Worm (Caenorhabditis elegans) whole organism, L3 larva: Measurements from ENCODE around the gene dct-6.

ENCODE experiments used
- R02D3.7 ChIP-seq: fragments of 150-350 bp; optimal IDR thresholded peaks from 2 replicates; lab custom pipeline; 2014; ENCODE audit warnings: missing biosample characterization, missing genetic modification characterization
- ZK546.5 ChIP-seq: sonication (generic microtip); optimal IDR thresholded peaks from 2 replicates; lab custom pipeline; 2017; ENCODE audit warnings: missing biosample characterization, missing genetic modification characterization
- ama-1 ChIP-seq: fragments of 150-350 bp; optimal IDR thresholded peaks from 2 replicates; lab custom pipeline; 2018
- ceh-16 ChIP-seq: sonication (generic microtip); optimal IDR thresholded peaks from 2 replicates; lab custom pipeline; 2017; ENCODE audit warnings: missing biosample characterization, missing genetic modification characterization
- daf-12 ChIP-seq: fragments of 150-350 bp; optimal IDR thresholded peaks from 2 replicates; lab custom pipeline; 2014; ENCODE audit warnings: missing biosample characterization, missing genetic modification reagents, missing genetic modification characterization
- egl-27 ChIP-seq: sonication (generic microtip); optimal IDR thresholded peaks from 4 replicates; lab custom pipeline; 2017; ENCODE audit warnings: missing biosample characterization, missing genetic modification reagents, missing genetic modification characterization
- egl-5 ChIP-seq: fragments of 150-350 bp; optimal IDR thresholded peaks from 2 replicates; lab custom pipeline; 2017; ENCODE audit warnings: missing biosample characterization, missing genetic modification reagents, missing genetic modification characterization, inconsistent platforms
- elt-2 ChIP-seq: sonication (generic microtip); optimal IDR thresholded peaks from 2 replicates; lab custom pipeline; 2016; ENCODE audit warnings: missing genetic modification reagents, mild to moderate bottlenecking, missing genetic modification characterization, missing compliant biosample characterization
- elt-3 ChIP-seq, 3 experiments: fragments of 150-350 bp in 1 of 3; sonication (generic microtip) in 2 of 3; optimal IDR thresholded peaks; 2 replicates in 2 of 3; 4 replicates in 1 of 3; lab custom pipeline; 2014 to 2017; ENCODE audit warnings: missing biosample characterization in 3 of 3, missing genetic modification characterization in 3 of 3
- eor-1 ChIP-seq, 2 experiments: fragments of 150-350 bp; optimal IDR thresholded peaks; 2 replicates each; lab custom pipeline; 2014 to 2018; ENCODE audit warnings: missing biosample characterization in 2 of 2, missing genetic modification characterization in 2 of 2
- fkh-10 ChIP-seq: sonication (generic microtip); optimal IDR thresholded peaks from 2 replicates; lab custom pipeline; 2017; ENCODE audit warnings: missing biosample characterization, missing genetic modification reagents, missing genetic modification characterization
- fkh-2 ChIP-seq: fragments of 150-350 bp; optimal IDR thresholded peaks from 2 replicates; lab custom pipeline; 2014; ENCODE audit warnings: missing biosample characterization, missing genetic modification reagents, missing genetic modification characterization
- fos-1 ChIP-seq: fragments of 150-350 bp; optimal IDR thresholded peaks from 2 replicates; lab custom pipeline; 2014; ENCODE audit warnings: missing biosample characterization, missing genetic modification characterization
- hmg-11 ChIP-seq: sonication (generic microtip); optimal IDR thresholded peaks from 2 replicates; lab custom pipeline; 2016; ENCODE audit warnings: missing genetic modification characterization, missing compliant biosample characterization
- lsy-12 ChIP-seq: sonication (generic microtip); optimal IDR thresholded peaks from 2 replicates; lab custom pipeline; 2016; ENCODE audit warnings: mild to moderate bottlenecking, missing genetic modification characterization, missing compliant biosample characterization
- nfya-1 ChIP-seq: sonication (generic microtip); optimal IDR thresholded peaks from 2 replicates; lab custom pipeline; 2017; ENCODE audit warnings: missing genetic modification characterization, mild to moderate bottlenecking, missing compliant biosample characterization, antibody characterized with exemption, moderate library complexity; ENCODE audit not compliant: insufficient read depth
- nhr-11 ChIP-seq: fragments of 150-350 bp; optimal IDR thresholded peaks from 2 replicates; lab custom pipeline; 2014; ENCODE audit warnings: missing biosample characterization, missing genetic modification characterization
- nhr-12 ChIP-seq: fragments of 150-350 bp; optimal IDR thresholded peaks from 2 replicates; lab custom pipeline; 2014; ENCODE audit warnings: missing biosample characterization, missing genetic modification characterization
- nhr-23 ChIP-seq: fragments of 150-350 bp; optimal IDR thresholded peaks from 2 replicates; lab custom pipeline; 2014; ENCODE audit warnings: missing biosample characterization, missing genetic modification reagents, missing genetic modification characterization
- nhr-237 ChIP-seq: fragments of 150-350 bp; optimal IDR thresholded peaks from 2 replicates; lab custom pipeline; 2014; ENCODE audit warnings: missing biosample characterization, missing genetic modification characterization
- nhr-25 ChIP-seq: sonication (generic microtip); optimal IDR thresholded peaks from 2 replicates; lab custom pipeline; 2017; ENCODE audit warnings: missing biosample characterization, missing genetic modification characterization
- nhr-43 ChIP-seq: sonication (generic microtip); optimal IDR thresholded peaks from 2 replicates; lab custom pipeline; 2016; ENCODE audit warnings: mild to moderate bottlenecking, missing genetic modification characterization, missing compliant biosample characterization; ENCODE audit not compliant: poor library complexity, severe bottlenecking
- nhr-67 ChIP-seq: fragments of 150-350 bp; optimal IDR thresholded peaks from 2 replicates; lab custom pipeline; 2014; ENCODE audit warnings: missing biosample characterization, missing genetic modification characterization
- nhr-76 ChIP-seq: fragments of 150-350 bp; sonication (generic microtip); optimal IDR thresholded peaks from 5 replicates; lab custom pipeline; 2014; ENCODE audit warnings: missing biosample characterization, missing genetic modification characterization
- nhr-77 ChIP-seq: fragments of 150-350 bp; optimal IDR thresholded peaks from 2 replicates; lab custom pipeline; 2014; ENCODE audit warnings: missing biosample characterization, missing genetic modification characterization
- pha-4 ChIP-seq: fragments of 150-350 bp; optimal IDR thresholded peaks from 2 replicates; lab custom pipeline; 2014; ENCODE audit warnings: missing biosample characterization, missing genetic modification reagents, missing genetic modification characterization
- pqm-1 ChIP-seq: fragments of 150-350 bp; optimal IDR thresholded peaks from 2 replicates; lab custom pipeline; 2017; ENCODE audit warnings: missing biosample characterization, missing genetic modification characterization, inconsistent platforms
- sea-2 ChIP-seq: fragments of 150-350 bp; sonication (generic microtip); optimal IDR thresholded peaks from 4 replicates; lab custom pipeline; 2014; ENCODE audit warnings: missing biosample characterization, missing genetic modification reagents, missing genetic modification characterization
- skn-1 ChIP-seq: fragments of 150-350 bp; optimal IDR thresholded peaks from 2 replicates; lab custom pipeline; 2014; ENCODE audit warnings: missing biosample characterization, missing genetic modification characterization
- snpc-4 ChIP-seq: fragments of 150-350 bp; optimal IDR thresholded peaks from 2 replicates; lab custom pipeline; 2014; ENCODE audit warnings: missing biosample characterization, missing genetic modification characterization
- tbx-2 ChIP-seq: sonication (generic microtip); optimal IDR thresholded peaks from 2 replicates; lab custom pipeline; 2016; ENCODE audit warnings: mild to moderate bottlenecking, missing genetic modification characterization, missing compliant biosample characterization
- unc-39 ChIP-seq: sonication (generic microtip); optimal IDR thresholded peaks from 4 replicates; lab custom pipeline; 2017; ENCODE audit warnings: missing biosample characterization, missing genetic modification characterization
- unc-62 ChIP-seq: fragments of 150-350 bp; sonication (generic microtip); optimal IDR thresholded peaks from 4 replicates; lab custom pipeline; 2014; ENCODE audit warnings: missing biosample characterization, missing genetic modification reagents, missing genetic modification characterization
- zag-1 ChIP-seq: fragments of 150-350 bp; optimal IDR thresholded peaks from 2 replicates; lab custom pipeline; 2014; ENCODE audit warnings: missing biosample characterization, missing genetic modification characterization
- ztf-11 ChIP-seq: fragments of 150-350 bp; optimal IDR thresholded peaks from 2 replicates; lab custom pipeline; 2014; ENCODE audit warnings: missing biosample characterization, missing genetic modification characterization
- ztf-4 ChIP-seq: fragments of 150-350 bp; optimal IDR thresholded peaks from 2 replicates; lab custom pipeline; 2014; ENCODE audit warnings: missing biosample characterization, missing genetic modification characterization

The dct-6 gene

ce11 chrIII:5953913-5954290, 12.3 kb upstream of the dct-6 start:
- TF ChIP-seq nhr-77 (tag; lab: Kevin White, UChicago) = no peak
- TF ChIP-seq ama-1 (lab: Kevin White, UChicago) = no peak
- TF ChIP-seq skn-1 = no peak
- no peak for TF ChIP-seq nhr-67
- TF ChIP-seq nfya-1 (tag; lab: Kevin White, UChicago) = no peak
- no peak for TF ChIP-seq eor-1 (tag; optimal IDR thresholded peaks at IDR 0.05; lab: Kevin White, UChicago)
- no peak for TF ChIP-seq ZK546.5 (tag; lab: Kevin White, UChicago)
- no peak for TF ChIP-seq snpc-4
- TF ChIP-seq egl-5 (tag; lab: Kevin White, UChicago) = no peak
- no peak for TF ChIP-seq ztf-4 (tag; lab: Kevin White, UChicago)
- no peak for TF ChIP-seq ceh-16 (tag; lab: Kevin White, UChicago)
- no peak for TF ChIP-seq nhr-11 (tag; lab: Kevin White, UChicago)
- no peak for TF ChIP-seq nhr-12 (tag; lab: Kevin White, UChicago)
- no peak for TF ChIP-seq lsy-12

ce11 chrIII:5958172-5958886, 7.9 kb upstream of the dct-6 start, which contains the start of the genes nono-1 and nop-1:
Gene nono-1 (minus strand): TSS chrIII:5958246.
Gene nop-1 (plus strand): TSS chrIII:5958722.
- TF ChIP-seq pqm-1 (tag; lab: Kevin White, UChicago) = no peak
- peak; percentile 84 for TF ChIP-seq nfya-1 (tag; lab: Kevin White, UChicago)
- no peak for TF ChIP-seq elt-3 (tag; optimal IDR thresholded peaks at IDR 0.05; lab: Kevin White, UChicago)
- TF ChIP-seq R02D3.7 (tag; lab: Kevin White, UChicago) = no peak
- no peak for TF ChIP-seq nhr-76 (tag; lab: Kevin White, UChicago)
- peak; percentile 1 for TF ChIP-seq hmg-11 (tag; lab: Kevin White, UChicago)
- TF ChIP-seq ceh-16 (tag; lab: Kevin White, UChicago) = no peak
- TF ChIP-seq snpc-4 = peak; percentile 36
- no peak for TF ChIP-seq pha-4 (tag; lab: Kevin White, UChicago)
- no peak for TF ChIP-seq nhr-77 (tag; lab: Kevin White, UChicago)
- no peak for TF ChIP-seq nhr-11 (tag; lab: Kevin White, UChicago)
- TF ChIP-seq fos-1 (tag; lab: Kevin White, UChicago) = no peak
- TF ChIP-seq nhr-25 (tag; lab: Kevin White, UChicago) = no peak

ce11 chrIII:5959049-5959448, 7.2 kb upstream of the dct-6 start:
- TF ChIP-seq unc-39 (tag; lab: Kevin White, UChicago) = no peak
- TF ChIP-seq pha-4 (tag; lab: Kevin White, UChicago) = peak; percentile 39
- TF ChIP-seq, all 47 proteins: peak for 1

ce11 chrIII:5961560-5961959, 4.7 kb upstream of the dct-6 start:
- TF ChIP-seq skn-1 (no peak), ztf-11 (tag; lab: Kevin White, UChicago) (no peak), egl-27 (tag; lab: Kevin White, UChicago) (no peak), fos-1 (tag; lab: Kevin White, UChicago) (no peak)
- TF ChIP-seq, all 47 proteins: peak for 0

- TF ChIP-seq fkh-2 = no peak
- no peak for TF ChIP-seq zag-1 (tag; lab: Kevin White, UChicago)
- no peak for TF ChIP-seq daf-12 (tag; lab: Kevin White, UChicago)
- TF ChIP-seq eor-1 (tag; optimal IDR thresholded peaks at IDR 0.05; lab: Kevin White, UChicago) = no peak
- TF ChIP-seq pha-4 (tag; lab: Kevin White, UChicago) = peak; percentile 49
- TF ChIP-seq nfya-1 (tag; lab: Kevin White, UChicago) = no peak
- TF ChIP-seq sea-2 (GFP tag; lab: Kevin White, UChicago) = no peak
- TF ChIP-seq nhr-43 (tag; lab: Kevin White, UChicago) = no peak
- no peak for TF ChIP-seq nhr-12 (tag; lab: Kevin White, UChicago)
- no peak for TF ChIP-seq nhr-237
- TF ChIP-seq fkh-10 (GFP tag; lab: Kevin White, UChicago) = no peak
- TF ChIP-seq elt-3 (tag; optimal IDR thresholded peaks at IDR 0.05; lab: Kevin White, UChicago) = peak in 1 of 3 experiments; percentile 11
- no peak for TF ChIP-seq unc-62
- no peak for TF ChIP-seq skn-1
- no peak for TF ChIP-seq ama-1 (lab: Kevin White, UChicago)
- TF ChIP-seq R02D3.7 (tag; lab: Kevin White, UChicago) = no peak
- no peak for TF ChIP-seq nhr-67
- no peak for TF ChIP-seq nhr-23
- no peak for TF ChIP-seq tbx-2 (tag; lab: Kevin White, UChicago)
- no peak for TF ChIP-seq egl-5 (tag; lab: Kevin White, UChicago)
- peak; percentile 54 for TF ChIP-seq elt-2
Measured at ce11 chrIII:5964058-5964632, 2.1 kb upstream of the dct-6 start.
